Worm (Caenorhabditis elegans) whole organism, L2 larva: ENCODE data around the gene glb-16.

ENCODE experiments used
- C34F6.9 ChIP-seq: fragments of 150-350 bp; optimal IDR thresholded peaks from 2 replicates; lab custom pipeline; 2014; ENCODE audit warnings: missing biosample characterization, missing genetic modification characterization
- F13H6.1 ChIP-seq: sonication (generic microtip); optimal IDR thresholded peaks from 2 replicates; lab custom pipeline; 2016; ENCODE audit warnings: missing genetic modification characterization, missing compliant biosample characterization
- R02D3.7 ChIP-seq: fragments of 150-350 bp; optimal IDR thresholded peaks from 2 replicates; lab custom pipeline; 2014; ENCODE audit warnings: missing biosample characterization, missing genetic modification characterization
- Y55F3AM.14 ChIP-seq: fragments of 200-800 bp; sonication (Bioruptor generic); optimal IDR thresholded peaks from 2 replicates; lab custom pipeline; 2018; ENCODE audit warnings: mild to moderate bottlenecking, missing genetic modification characterization, missing compliant biosample characterization
- alr-1 ChIP-seq: fragments of 150-350 bp; optimal IDR thresholded peaks from 2 replicates; lab custom pipeline; 2014; ENCODE audit warnings: missing biosample characterization, missing genetic modification characterization
- aly-2 ChIP-seq: fragments of 150-350 bp; optimal IDR thresholded peaks from 2 replicates; lab custom pipeline; 2014; ENCODE audit warnings: missing biosample characterization, missing genetic modification characterization
- ama-1 ChIP-seq: fragments of 150-350 bp; optimal IDR thresholded peaks from 2 replicates; lab custom pipeline; 2018; ENCODE audit warnings: inconsistent platforms
- blmp-1 ChIP-seq: sonication (generic microtip); optimal IDR thresholded peaks from 2 replicates; lab custom pipeline; 2017; ENCODE audit warnings: missing genetic modification characterization, mild to moderate bottlenecking, missing compliant biosample characterization, antibody characterized with exemption, moderate library complexity; ENCODE audit not compliant: insufficient read depth
- ceh-16 ChIP-seq: fragments of 150-350 bp; optimal IDR thresholded peaks from 2 replicates; lab custom pipeline; 2014; ENCODE audit warnings: missing biosample characterization, missing genetic modification characterization
- crh-2 ChIP-seq: sonication (generic microtip); optimal IDR thresholded peaks from 2 replicates; lab custom pipeline; 2017; ENCODE audit warnings: missing biosample characterization, missing genetic modification characterization
- dmd-4 ChIP-seq: sonication (generic microtip); optimal IDR thresholded peaks from 2 replicates; lab custom pipeline; 2017; ENCODE audit warnings: missing biosample characterization, missing genetic modification characterization
- egl-27 ChIP-seq: sonication (generic microtip); optimal IDR thresholded peaks from 3 replicates; lab custom pipeline; 2017; ENCODE audit warnings: missing biosample characterization, missing genetic modification reagents, missing genetic modification characterization
- elt-1 ChIP-seq: fragments of 150-350 bp; optimal IDR thresholded peaks from 2 replicates; lab custom pipeline; 2014; ENCODE audit warnings: missing biosample characterization, missing genetic modification characterization
- elt-3 ChIP-seq: sonication (generic microtip); optimal IDR thresholded peaks from 2 replicates; lab custom pipeline; 2017; ENCODE audit warnings: missing biosample characterization, missing genetic modification characterization
- fos-1 ChIP-seq: fragments of 150-350 bp; optimal IDR thresholded peaks from 2 replicates; lab custom pipeline; 2014; ENCODE audit warnings: missing biosample characterization, missing genetic modification characterization
- gmeb-1 ChIP-seq: fragments of 150-350 bp; optimal IDR thresholded peaks from 2 replicates; lab custom pipeline; 2014; ENCODE audit warnings: missing biosample characterization, missing genetic modification characterization
- lin-13 ChIP-seq: fragments of 150-350 bp; optimal IDR thresholded peaks from 2 replicates; lab custom pipeline; 2014; ENCODE audit warnings: missing biosample characterization, missing genetic modification reagents, missing genetic modification characterization
- lin-39 ChIP-seq: fragments of 150-350 bp; optimal IDR thresholded peaks from 2 replicates; lab custom pipeline; 2014; ENCODE audit warnings: missing biosample characterization, missing genetic modification reagents, missing genetic modification characterization
- lsy-2 ChIP-seq, 2 experiments: fragments of 150-350 bp in 1 of 2; sonication (generic microtip) in 1 of 2; optimal IDR thresholded peaks; 2 replicates each; lab custom pipeline; 2014 to 2017; ENCODE audit warnings: missing biosample characterization in 2 of 2, missing genetic modification characterization in 2 of 2
- mab-5 ChIP-seq: fragments of 150-350 bp; optimal IDR thresholded peaks from 2 replicates; lab custom pipeline; 2014; ENCODE audit warnings: missing biosample characterization, missing genetic modification characterization
- mbf-1 ChIP-seq: sonication (generic microtip); optimal IDR thresholded peaks from 2 replicates; lab custom pipeline; 2017; ENCODE audit warnings: missing biosample characterization, missing genetic modification characterization
- nhr-11 ChIP-seq: fragments of 150-350 bp; optimal IDR thresholded peaks from 2 replicates; lab custom pipeline; 2014; ENCODE audit warnings: missing biosample characterization, missing genetic modification characterization
- nhr-12 ChIP-seq: fragments of 150-350 bp; optimal IDR thresholded peaks from 2 replicates; lab custom pipeline; 2014; ENCODE audit warnings: missing biosample characterization, missing genetic modification characterization
- nhr-129 ChIP-seq: fragments of 150-350 bp; optimal IDR thresholded peaks from 2 replicates; lab custom pipeline; 2014; ENCODE audit warnings: missing biosample characterization, missing genetic modification characterization
- nhr-21 ChIP-seq: fragments of 150-350 bp; optimal IDR thresholded peaks from 2 replicates; lab custom pipeline; 2014; ENCODE audit warnings: missing biosample characterization, missing genetic modification characterization
- nhr-23 ChIP-seq: fragments of 150-350 bp; optimal IDR thresholded peaks from 2 replicates; lab custom pipeline; 2014; ENCODE audit warnings: missing biosample characterization, missing genetic modification reagents, missing genetic modification characterization
- nhr-237 ChIP-seq: fragments of 150-350 bp; optimal IDR thresholded peaks from 2 replicates; lab custom pipeline; 2014; ENCODE audit warnings: missing biosample characterization, missing genetic modification characterization
- nhr-25 ChIP-seq: fragments of 150-350 bp; sonication (generic microtip); optimal IDR thresholded peaks from 3 replicates; lab custom pipeline; 2014; ENCODE audit warnings: missing biosample characterization, missing genetic modification characterization
- nhr-6 ChIP-seq: fragments of 150-350 bp; optimal IDR thresholded peaks from 2 replicates; lab custom pipeline; 2014; ENCODE audit warnings: missing biosample characterization, missing genetic modification characterization
- nhr-77 ChIP-seq: fragments of 150-350 bp; optimal IDR thresholded peaks from 2 replicates; lab custom pipeline; 2014; ENCODE audit warnings: missing biosample characterization, missing genetic modification characterization
- sem-4 ChIP-seq: fragments of 150-350 bp; optimal IDR thresholded peaks from 2 replicates; lab custom pipeline; 2014; ENCODE audit warnings: missing biosample characterization, missing genetic modification reagents, missing genetic modification characterization
- skn-1 ChIP-seq: sonication (generic microtip); optimal IDR thresholded peaks from 2 replicates; lab custom pipeline; 2017; ENCODE audit warnings: missing biosample characterization, missing genetic modification characterization
- sma-3 ChIP-seq: sonication (generic microtip); optimal IDR thresholded peaks from 2 replicates; lab custom pipeline; 2016; ENCODE audit warnings: missing genetic modification reagents, missing genetic modification characterization, missing compliant biosample characterization
- sma-9 ChIP-seq, 2 experiments: fragments of 150-350 bp in 1 of 2; sonication (generic microtip) in 1 of 2; optimal IDR thresholded peaks; 2 replicates each; lab custom pipeline; 2014 to 2016; ENCODE audit warnings: missing genetic modification characterization in 2 of 2, mild to moderate bottlenecking in 1 of 2, missing biosample characterization in 1 of 2, missing compliant biosample characterization in 1 of 2, missing genetic modification reagents in 1 of 2, moderate library complexity in 1 of 2
- snpc-4 ChIP-seq: fragments of 150-350 bp; optimal IDR thresholded peaks from 2 replicates; lab custom pipeline; 2014; ENCODE audit warnings: missing biosample characterization, missing genetic modification characterization
- unc-39 ChIP-seq: fragments of 150-350 bp; optimal IDR thresholded peaks from 2 replicates; lab custom pipeline; 2014; ENCODE audit warnings: missing biosample characterization, missing genetic modification characterization
- unc-55 ChIP-seq: fragments of 150-350 bp; sonication (generic microtip); optimal IDR thresholded peaks from 3 replicates; lab custom pipeline; 2014; ENCODE audit warnings: missing biosample characterization, missing genetic modification reagents, missing genetic modification characterization
- unc-62 ChIP-seq: fragments of 150-350 bp; optimal IDR thresholded peaks from 2 replicates; lab custom pipeline; 2014; ENCODE audit warnings: missing biosample characterization, missing genetic modification reagents, missing genetic modification characterization
- zag-1 ChIP-seq: fragments of 150-350 bp; optimal IDR thresholded peaks from 2 replicates; lab custom pipeline; 2014; ENCODE audit warnings: missing biosample characterization, missing genetic modification characterization
- ztf-1 ChIP-seq: fragments of 200-800 bp; sonication (Bioruptor generic); conservative IDR thresholded peaks from 2 replicates; pipeline ENCODE4 v1.3.6; 2022; ENCODE audit warnings: missing genetic modification characterization, missing compliant biosample characterization
- ztf-11 ChIP-seq: sonication (generic microtip); optimal IDR thresholded peaks from 2 replicates; lab custom pipeline; 2017; ENCODE audit warnings: missing biosample characterization, missing genetic modification characterization

The glb-16 gene

ce11 chrX:7573629-7574028 is 33.7 kb upstream of the glb-16 start:
- TF ChIP-seq nhr-21 (tag; lab: Kevin White, UChicago) (no peak), crh-2 (no peak), nhr-25 (tag; lab: Kevin White, UChicago) (no peak), C34F6.9 (tag; lab: Kevin White, UChicago) (peak; percentile 24), lin-39 (tag; lab: Kevin White, UChicago) (no peak), sma-9 (GFP tag; optimal IDR thresholded peaks at IDR 0.05; lab: Kevin White, UChicago) (peak; percentile 56), sma-9 (tag; optimal IDR thresholded peaks at IDR 0.05; lab: Kevin White, UChicago) (no peak), nhr-11 (tag; lab: Kevin White, UChicago) (no peak), elt-3 (tag; lab: Kevin White, UChicago) (no peak), nhr-129 (tag; lab: Kevin White, UChicago) (peak; percentile 67), alr-1 (tag; lab: Kevin White, UChicago) (no peak), ceh-16 (no peak), F13H6.1 (tag; lab: Kevin White, UChicago) (peak; percentile 72), aly-2 (tag; lab: Kevin White, UChicago) (no peak)
- TF ChIP-seq, all 48 proteins: peak for 4

- no peak for TF ChIP-seq unc-39 (tag; lab: Kevin White, UChicago)
- TF ChIP-seq snpc-4, result no peak
- no peak for TF ChIP-seq sem-4 (tag; lab: Kevin White, UChicago)
- no peak for TF ChIP-seq dmd-4 (tag; lab: Kevin White, UChicago)
- TF ChIP-seq ztf-11 (tag; lab: Kevin White, UChicago), result no peak
- TF ChIP-seq egl-27, result no peak
- no peak for TF ChIP-seq unc-62 (GFP tag; lab: Kevin White, UChicago)
- TF ChIP-seq nhr-25 (tag; lab: Kevin White, UChicago), result no peak
- TF ChIP-seq mbf-1 (tag; lab: Kevin White, UChicago), result no peak
- no peak for TF ChIP-seq unc-55 (GFP tag; lab: Kevin White, UChicago)
- TF ChIP-seq sma-9 (GFP tag; optimal IDR thresholded peaks at IDR 0.05; lab: Kevin White, UChicago), result no peak
- TF ChIP-seq sma-9 (tag; optimal IDR thresholded peaks at IDR 0.05; lab: Kevin White, UChicago), result no peak
- TF ChIP-seq crh-2, result no peak
- TF ChIP-seq lsy-2 (tag; optimal IDR thresholded peaks at IDR 0.05; lab: Kevin White, UChicago), result no peak
- TF ChIP-seq ztf-1 (GFP tag; lab: Robert Waterston, UW), result no peak
- no peak for TF ChIP-seq nhr-77 (tag; lab: Kevin White, UChicago)
- TF ChIP-seq nhr-21 (tag; lab: Kevin White, UChicago), result no peak
- no peak for TF ChIP-seq nhr-11 (tag; lab: Kevin White, UChicago)
- no peak for TF ChIP-seq nhr-129 (tag; lab: Kevin White, UChicago)
These were observed 33.5 kb upstream of the glb-16 start, which contains the start of the genes unc-98 and F08C6.18 for ce11 chrX:7573572-7573628. unc-98 (minus strand) TSS chrX:7573619. F08C6.18 (minus strand) TSS chrX:7573628.

- TF ChIP-seq nhr-11 (tag; lab: Kevin White, UChicago), result no peak
- no peak for TF ChIP-seq nhr-6 (tag; lab: Kevin White, UChicago)
- TF ChIP-seq zag-1 (tag; lab: Kevin White, UChicago), result no peak
- no peak for TF ChIP-seq ama-1 (lab: Kevin White, UChicago)
- peak; percentile 18 for TF ChIP-seq unc-55 (GFP tag; lab: Kevin White, UChicago)
- TF ChIP-seq F13H6.1 (tag; lab: Kevin White, UChicago), result no peak
- TF ChIP-seq elt-1 (tag; lab: Kevin White, UChicago), result no peak
These were observed 33.2 kb upstream of the glb-16 start for ce11 chrX:7573172-7573571.

ce11 chrX:7572057-7572456 is 32.1 kb upstream of the glb-16 start, which contains the start of gene pcyt-1:
pcyt-1 (plus strand) TSS chrX:7572357.
- TF ChIP-seq lin-39 (tag; lab: Kevin White, UChicago) (no peak), lin-13 (GFP tag; lab: Kevin White, UChicago) (no peak), fos-1 (tag; lab: Kevin White, UChicago) (no peak), alr-1 (tag; lab: Kevin White, UChicago) (no peak), unc-55 (GFP tag; lab: Kevin White, UChicago) (peak; percentile 15), nhr-11 (tag; lab: Kevin White, UChicago) (no peak)

- TF ChIP-seq dmd-4 (tag; lab: Kevin White, UChicago) (no peak), C34F6.9 (tag; lab: Kevin White, UChicago) (peak; percentile 51), mab-5 (tag; lab: Kevin White, UChicago) (no peak), nhr-129 (tag; lab: Kevin White, UChicago) (peak; percentile 16), gmeb-1 (tag; lab: Kevin White, UChicago) (no peak), snpc-4 (no peak), zag-1 (tag; lab: Kevin White, UChicago) (no peak), sem-4 (tag; lab: Kevin White, UChicago) (no peak), nhr-21 (tag; lab: Kevin White, UChicago) (peak; percentile 18), nhr-25 (tag; lab: Kevin White, UChicago) (peak; percentile 48), crh-2 (peak; percentile 32), Y55F3AM.14 (GFP tag; lab: Kevin White, UChicago) (no peak), unc-55 (GFP tag; lab: Kevin White, UChicago) (peak; percentile 39), nhr-12 (tag; lab: Kevin White, UChicago) (no peak), nhr-237 (tag; lab: Kevin White, UChicago) (no peak), skn-1 (no peak), blmp-1 (no peak), fos-1 (tag; lab: Kevin White, UChicago) (peak; percentile 16), R02D3.7 (tag; lab: Kevin White, UChicago) (no peak), nhr-77 (tag; lab: Kevin White, UChicago) (no peak), nhr-23 (tag; lab: Kevin White, UChicago) (no peak), ztf-11 (tag; lab: Kevin White, UChicago) (no peak), sma-3 (peak; percentile 2), egl-27 (no peak)
These were observed 30.0 kb upstream of the glb-16 start, which contains the start of gene apy-1 for ce11 chrX:7569685-7570518. apy-1 (minus strand) TSS chrX:7569722.
